Fruit fly (Drosophila melanogaster): ENCODE results near the gene CG16713.

dm6 chr2L:3668451-3668850 lies 26.8 kb downstream of the CG16713 start, which contains the start of gene Sfp24Ba:
- no peak for TF ChIP-seq rgr (GFP tag; optimal IDR thresholded peaks at IDR 0.05)
- TF ChIP-seq Vsx2 (GFP tag; optimal IDR thresholded peaks at IDR 0.05; ENCODE audit: partially characterized antibody) = no peak
- no peak for TF ChIP-seq Hnf4 (GFP tag; optimal IDR thresholded peaks at IDR 0.05)
